Worm (Caenorhabditis elegans): ENCODE measurements around the gene pals-25.

pals-25 gene

ce11 chrIII:151084-151483, 16.8 kb downstream of the pals-25 start:
- TF ChIP-seq set-16 (GFP tag; IDR thresholded peaks at IDR 0.05) (peak; percentile 81), vab-7 (GFP tag; IDR thresholded peaks at IDR 0.05) (no peak), daf-12 (tag; optimal IDR thresholded peaks at IDR 0.05) (no peak), nhr-77 (tag; optimal IDR thresholded peaks at IDR 0.05) (no peak), ceh-32 (tag; optimal IDR thresholded peaks at IDR 0.05; ENCODE audit: poor library complexity) (no peak)

- TF ChIP-seq spr-3 (GFP tag; optimal IDR thresholded peaks at IDR 0.05) = no peak
- no peak for TF ChIP-seq skn-1 (tag; optimal IDR thresholded peaks at IDR 0.05)
- no peak for TF ChIP-seq spr-1 (tag; optimal IDR thresholded peaks at IDR 0.05)
- no peak for TF ChIP-seq ces-1 (GFP tag; optimal IDR thresholded peaks at IDR 0.05)
- TF ChIP-seq F49E8.2 (tag; optimal IDR thresholded peaks at IDR 0.05; ENCODE audit: borderline replicate concordance) = no peak
- peak; percentile 92 for TF ChIP-seq hlh-11 (tag; optimal IDR thresholded peaks at IDR 0.05)
- TF ChIP-seq aly-2 (tag; optimal IDR thresholded peaks at IDR 0.05) = no peak
- no peak for TF ChIP-seq nhr-76 (tag; optimal IDR thresholded peaks at IDR 0.05)
- no peak for TF ChIP-seq mes-2 (tag; optimal IDR thresholded peaks at IDR 0.05; ENCODE audit: poor library complexity, severe bottlenecking)
- TF ChIP-seq F44E2.7 (GFP tag; IDR thresholded peaks at IDR 0.05) = no peak
- peak; percentile 98 for TF ChIP-seq dmd-6 (GFP tag; IDR thresholded peaks at IDR 0.05)
- no peak for TF ChIP-seq nhr-237 (tag; optimal IDR thresholded peaks at IDR 0.05)
- no peak for TF ChIP-seq ceh-44 (GFP tag; IDR thresholded peaks at IDR 0.05)
- TF ChIP-seq mdt-29 (GFP tag; IDR thresholded peaks at IDR 0.05) = no peak
- TF ChIP-seq nhr-11 (tag; optimal IDR thresholded peaks at IDR 0.05) = no peak
- no peak for TF ChIP-seq zag-1 (tag; optimal IDR thresholded peaks at IDR 0.05)
- TF ChIP-seq snpc-1.2 (GFP tag; IDR thresholded peaks at IDR 0.05) = no peak
- TF ChIP-seq nhr-102 (tag; optimal IDR thresholded peaks at IDR 0.05) = no peak
- no peak for TF ChIP-seq set-16 (GFP tag; IDR thresholded peaks at IDR 0.05)
- TF ChIP-seq mdl-1 (tag; optimal IDR thresholded peaks at IDR 0.05) = peak in 1 of 2 experiments; percentile 35
- peak; percentile 83 for TF ChIP-seq nhr-6 (tag; optimal IDR thresholded peaks at IDR 0.05)
- no peak for TF ChIP-seq D1046.2 (GFP tag; IDR thresholded peaks at IDR 0.05)
- no peak for TF ChIP-seq unc-130 (GFP tag; optimal IDR thresholded peaks at IDR 0.05)
- no peak for TF ChIP-seq unc-62 (GFP tag; optimal IDR thresholded peaks at IDR 0.05 in 1 of 2)
- no peak for TF ChIP-seq unc-62 (tag; optimal IDR thresholded peaks at IDR 0.05)
- no peak for TF ChIP-seq mxl-2 (GFP tag; conservative IDR thresholded peaks at IDR 0.05)
- no peak for TF ChIP-seq dmd-9 (GFP tag; IDR thresholded peaks at IDR 0.05)
- TF ChIP-seq fkh-10 (GFP tag; optimal IDR thresholded peaks at IDR 0.05) = no peak
- TF ChIP-seq nhr-48 (tag; optimal IDR thresholded peaks at IDR 0.05) = peak; percentile 1
- no peak for TF ChIP-seq R02D3.7 (tag; optimal IDR thresholded peaks at IDR 0.05)
- TF ChIP-seq fos-1 (tag; optimal IDR thresholded peaks at IDR 0.05) = no peak
- no peak for TF ChIP-seq lin-38 (GFP tag; IDR thresholded peaks at IDR 0.05)
- TF ChIP-seq ZK337.2 (GFP tag; IDR thresholded peaks at IDR 0.05) = no peak
- TF ChIP-seq nhr-77 (tag; optimal IDR thresholded peaks at IDR 0.05) = peak; percentile 94
- no peak for TF ChIP-seq daf-19 (GFP tag; conservative IDR thresholded peaks at IDR 0.05)
- no peak for TF ChIP-seq gei-8 (GFP tag; optimal IDR thresholded peaks at IDR 0.05)
- TF ChIP-seq ceh-20 (GFP tag; IDR thresholded peaks at IDR 0.05) = peak; percentile 64; the same call in 1 of the 2 replicates
- TF ChIP-seq daf-12 (tag; optimal IDR thresholded peaks at IDR 0.05) = no peak
- TF ChIP-seq zip-11 (GFP tag; IDR thresholded peaks at IDR 0.05) = no peak
- TF ChIP-seq hmg-1.1 (GFP tag; IDR thresholded peaks at IDR 0.05) = no peak
- no peak for TF ChIP-seq F10B5.3 (tag; optimal IDR thresholded peaks at IDR 0.05)
- no peak for TF ChIP-seq zfp-3 (GFP tag; conservative IDR thresholded peaks at IDR 0.05)
- no peak for TF ChIP-seq duxl-1 (tag; optimal IDR thresholded peaks at IDR 0.05; ENCODE audit: poor library complexity)
- no peak for TF ChIP-seq unc-39 (tag; optimal IDR thresholded peaks at IDR 0.05)
- TF ChIP-seq nhr-41 (GFP tag; IDR thresholded peaks at IDR 0.05) = peak; percentile 100
- 0 out of 2 replicates have a peak, but pooled peaks have one; percentile 19 for TF ChIP-seq T26A8.4 (GFP tag; IDR thresholded peaks at IDR 0.05)
- no peak for TF ChIP-seq rbr-2 (tag; optimal IDR thresholded peaks at IDR 0.05)
- no peak for TF ChIP-seq madf-5 (GFP tag; IDR thresholded peaks at IDR 0.05)
- no peak for TF ChIP-seq aha-1 (tag)
Observed at ce11 chrIII:154168-154567, 19.9 kb downstream of the pals-25 start.
